Worm (Caenorhabditis elegans): ENCODE measurements around the gene fip-1.

ce11 chrIII:8594088-8594487 is 45.5 kb upstream of the fip-1 start:
- TF ChIP-seq zag-1 (tag; optimal IDR thresholded peaks at IDR 0.05): no peak
- TF ChIP-seq lsy-2 (tag; optimal IDR thresholded peaks at IDR 0.05): no peak
- no peak for TF ChIP-seq nhr-21 (tag; optimal IDR thresholded peaks at IDR 0.05)
- TF ChIP-seq snpc-4 (tag; optimal IDR thresholded peaks at IDR 0.05): no peak
- no peak for TF ChIP-seq lin-39 (tag; optimal IDR thresholded peaks at IDR 0.05)
- TF ChIP-seq skn-1 (tag; optimal IDR thresholded peaks at IDR 0.05): no peak
- TF ChIP-seq blmp-1 (tag; optimal IDR thresholded peaks at IDR 0.05; ENCODE audit: insufficient read depth): no peak
- no peak for TF ChIP-seq nhr-25 (tag; optimal IDR thresholded peaks at IDR 0.05)
- no peak for TF ChIP-seq nhr-77 (tag; optimal IDR thresholded peaks at IDR 0.05)
- no peak for TF ChIP-seq alr-1 (tag; optimal IDR thresholded peaks at IDR 0.05)
- TF ChIP-seq nhr-237 (tag; optimal IDR thresholded peaks at IDR 0.05): no peak

Data from whole organism, L2 larva.